Fruit fly (Drosophila melanogaster) Kc167 (cell line): ENCODE measurements around the gene GstD4.

Experiments
- Myc ChIP-seq: fragments of >200 bp; optimal IDR thresholded peaks from 2 replicates; lab custom pipeline; 2017; ENCODE audit warnings: missing external identifiers
- Sin3A ChIP-seq: fragments of >200 bp; optimal IDR thresholded peaks from 2 replicates; lab custom pipeline; 2018; ENCODE audit warnings: missing external identifiers
- h ChIP-seq: fragments of >200 bp; optimal IDR thresholded peaks from 3 replicates; lab custom pipeline; 2018; ENCODE audit warnings: missing external identifiers
- insv ChIP-seq: fragments of >200 bp; optimal IDR thresholded peaks from 3 replicates; lab custom pipeline; 2018; ENCODE audit warnings: missing external identifiers
- psq ChIP-seq: fragments of >200 bp; optimal IDR thresholded peaks from 2 replicates; lab custom pipeline; 2017; ENCODE audit warnings: missing external identifiers
- ttk ChIP-seq: sonication (Bioruptor generic); optimal IDR thresholded peaks from 2 replicates; lab custom pipeline; 2017; ENCODE audit warnings: missing external identifiers

Gene GstD4

dm6 chr3R:12373800-12374199 is at the start of gene GstD4:
Gene GstD4 (plus strand): TSS chr3R:12374100.
- TF ChIP-seq ttk (lab: Kevin White, UChicago) (no peak), psq (lab: Kevin White, UChicago) (no peak), h (lab: Kevin White, UChicago) (no peak), Myc (lab: Kevin White, UChicago) (no peak), insv (no peak), Sin3A (lab: Kevin White, UChicago) (no peak)

- TF ChIP-seq Myc (lab: Kevin White, UChicago) (no peak), Sin3A (lab: Kevin White, UChicago) (no peak), ttk (lab: Kevin White, UChicago) (no peak), psq (lab: Kevin White, UChicago) (no peak), insv (no peak), h (lab: Kevin White, UChicago) (no peak)
Observed at dm6 chr3R:12326855-12327254, 47.0 kb upstream of the GstD4 start.

dm6 chr3R:12329827-12330226 is 44.1 kb upstream of the GstD4 start:
- TF ChIP-seq Sin3A (lab: Kevin White, UChicago) (no peak), insv (no peak), ttk (lab: Kevin White, UChicago) (no peak), Myc (lab: Kevin White, UChicago) (no peak), h (lab: Kevin White, UChicago) (no peak), psq (lab: Kevin White, UChicago) (no peak)

dm6 chr3R:12341374-12341773 is 32.5 kb upstream of the GstD4 start, which contains the start of gene Sgsf:
Gene Sgsf (plus strand): TSS chr3R:12341674.
- no peak for TF ChIP-seq insv
- TF ChIP-seq h (lab: Kevin White, UChicago): no peak
- TF ChIP-seq Myc (lab: Kevin White, UChicago): no peak
- TF ChIP-seq psq (lab: Kevin White, UChicago): no peak
- no peak for TF ChIP-seq Sin3A (lab: Kevin White, UChicago)
- no peak for TF ChIP-seq ttk (lab: Kevin White, UChicago)

- TF ChIP-seq insv (no peak), ttk (lab: Kevin White, UChicago) (no peak), Myc (lab: Kevin White, UChicago) (no peak), h (lab: Kevin White, UChicago) (no peak), Sin3A (lab: Kevin White, UChicago) (no peak), psq (lab: Kevin White, UChicago) (no peak)
Observed at dm6 chr3R:12344914-12345549, 28.9 kb upstream of the GstD4 start.

- TF ChIP-seq Myc (lab: Kevin White, UChicago): no peak
- no peak for TF ChIP-seq h (lab: Kevin White, UChicago)
- TF ChIP-seq insv: no peak
- TF ChIP-seq psq (lab: Kevin White, UChicago): no peak
- TF ChIP-seq Sin3A (lab: Kevin White, UChicago): no peak
- TF ChIP-seq ttk (lab: Kevin White, UChicago): no peak
Observed at dm6 chr3R:12345989-12346388, 27.9 kb upstream of the GstD4 start.

- TF ChIP-seq h (lab: Kevin White, UChicago) (no peak), Sin3A (lab: Kevin White, UChicago) (no peak), ttk (lab: Kevin White, UChicago) (no peak), Myc (lab: Kevin White, UChicago) (no peak), insv (no peak), psq (lab: Kevin White, UChicago) (no peak)
Observed at dm6 chr3R:12347659-12348058, 26.2 kb upstream of the GstD4 start.

dm6 chr3R:12350497-12350896 is 23.4 kb upstream of the GstD4 start, which contains the start of gene CG10038:
Gene CG10038 (minus strand): TSS chr3R:12350644.
- no peak for TF ChIP-seq ttk (lab: Kevin White, UChicago)
- TF ChIP-seq psq (lab: Kevin White, UChicago): no peak
- TF ChIP-seq insv: no peak
- TF ChIP-seq h (lab: Kevin White, UChicago): no peak
- TF ChIP-seq Sin3A (lab: Kevin White, UChicago): no peak
- TF ChIP-seq Myc (lab: Kevin White, UChicago): no peak

- no peak for TF ChIP-seq ttk (lab: Kevin White, UChicago)
- TF ChIP-seq Sin3A (lab: Kevin White, UChicago): no peak
- TF ChIP-seq Myc (lab: Kevin White, UChicago): no peak
- no peak for TF ChIP-seq insv
- TF ChIP-seq h (lab: Kevin White, UChicago): no peak
- no peak for TF ChIP-seq psq (lab: Kevin White, UChicago)
Observed at dm6 chr3R:12352003-12352402, 21.9 kb upstream of the GstD4 start, which contains the start of gene CG10041. Gene CG10041 (minus strand): TSS chr3R:12352103.

dm6 chr3R:12356044-12356443 is 17.9 kb upstream of the GstD4 start, which contains the start of gene MBD-R2:
Gene MBD-R2 (minus strand): TSS chr3R:12356265.
- no peak for TF ChIP-seq Sin3A (lab: Kevin White, UChicago)
- TF ChIP-seq insv: no peak
- TF ChIP-seq ttk (lab: Kevin White, UChicago): no peak
- TF ChIP-seq h (lab: Kevin White, UChicago): no peak
- TF ChIP-seq Myc (lab: Kevin White, UChicago): no peak
- no peak for TF ChIP-seq psq (lab: Kevin White, UChicago)

dm6 chr3R:12359837-12360236 is 14.1 kb upstream of the GstD4 start, which contains the start of gene CG4115:
Gene CG4115 (plus strand): TSS chr3R:12360008.
- TF ChIP-seq Sin3A (lab: Kevin White, UChicago) (no peak), insv (no peak), h (lab: Kevin White, UChicago) (no peak), Myc (lab: Kevin White, UChicago) (no peak), ttk (lab: Kevin White, UChicago) (no peak), psq (lab: Kevin White, UChicago) (no peak)
